Worm (Caenorhabditis elegans) whole organism, L4 larva: Measurements from ENCODE around the gene F37A4.6.
A peak's percentile ranks its signal among the peaks of the same experiment; 100 is the strongest.

Experiments used
- F49E8.2 ChIP-seq: sonication (generic microtip); optimal IDR thresholded peaks from 2 replicates; lab custom pipeline; 2016; ENCODE audit warnings: missing compliant biosample characterization, mild to moderate bottlenecking, missing genetic modification characterization, borderline replicate concordance
- R02D3.7 ChIP-seq: fragments of 150-350 bp; sonication (generic microtip); optimal IDR thresholded peaks from 3 replicates; lab custom pipeline; 2014; ENCODE audit warnings: missing biosample characterization, missing genetic modification characterization
- T26A8.4 ChIP-seq: fragments of 200-800 bp; sonication (Bioruptor generic); IDR thresholded peaks from 2 replicates; pipeline ENCODE4 v1.3.6; 2022; ENCODE audit warnings: missing genetic modification characterization, missing compliant biosample characterization
- Y48G9A.11 ChIP-seq: fragments of 200-800 bp; sonication (Bioruptor generic); IDR thresholded peaks from 2 replicates; pipeline ENCODE4 v1.3.6; 2022; ENCODE audit warnings: missing genetic modification reagents, missing genetic modification characterization, missing compliant biosample characterization
- ZK337.2 ChIP-seq: fragments of 200-800 bp; sonication (Bioruptor generic); IDR thresholded peaks from 2 replicates; pipeline ENCODE4 v1.3.6; 2022; ENCODE audit warnings: missing genetic modification reagents, missing genetic modification characterization, missing compliant biosample characterization
- arid-1 ChIP-seq: fragments of 200-800 bp; sonication (Bioruptor generic); conservative IDR thresholded peaks from 2 replicates; pipeline ENCODE4 v1.3.6; 2022; ENCODE audit warnings: missing genetic modification reagents, missing genetic modification characterization, missing compliant biosample characterization
- ceh-62 ChIP-seq: sonication (generic microtip); optimal IDR thresholded peaks from 2 replicates; lab custom pipeline; 2017; ENCODE audit warnings: missing biosample characterization, missing genetic modification characterization
- ceh-82 ChIP-seq: sonication (generic microtip); optimal IDR thresholded peaks from 2 replicates; lab custom pipeline; 2017; ENCODE audit warnings: missing biosample characterization, missing genetic modification characterization
- ces-1 ChIP-seq: fragments of 150-350 bp; sonication (generic microtip); optimal IDR thresholded peaks from 4 replicates; lab custom pipeline; 2014; ENCODE audit warnings: missing biosample characterization, missing genetic modification reagents, missing genetic modification characterization
- ctbp-1 ChIP-seq: fragments of 200-800 bp; sonication (Bioruptor generic); IDR thresholded peaks from 2 replicates; pipeline ENCODE4 v1.3.6; 2022; ENCODE audit warnings: missing genetic modification reagents, missing genetic modification characterization, missing compliant biosample characterization
- daf-8 ChIP-seq: fragments of 200-800 bp; sonication (Bioruptor generic); IDR thresholded peaks from 2 replicates; pipeline ENCODE4 v1.3.6; 2022; ENCODE audit warnings: missing genetic modification characterization, missing compliant biosample characterization
- dpl-1 ChIP-seq: fragments of 150-350 bp; optimal IDR thresholded peaks from 2 replicates; lab custom pipeline; 2014; ENCODE audit warnings: missing biosample characterization, missing genetic modification reagents, missing genetic modification characterization
- duxl-1 ChIP-seq: sonication (generic microtip); optimal IDR thresholded peaks from 2 replicates; lab custom pipeline; 2016; ENCODE audit warnings: mild to moderate bottlenecking, missing genetic modification characterization, moderate library complexity, missing compliant biosample characterization; ENCODE audit not compliant: poor library complexity
- fkh-10 ChIP-seq: fragments of 150-350 bp; optimal IDR thresholded peaks from 2 replicates; lab custom pipeline; 2014; ENCODE audit warnings: missing biosample characterization, missing genetic modification reagents, missing genetic modification characterization
- hlh-11 ChIP-seq: fragments of 200-800 bp; sonication (Bioruptor generic); optimal IDR thresholded peaks from 2 replicates; lab custom pipeline; 2018; ENCODE audit warnings: mild to moderate bottlenecking, missing genetic modification characterization, missing compliant biosample characterization
- hlh-30 ChIP-seq: sonication (generic microtip); optimal IDR thresholded peaks from 2 replicates; lab custom pipeline; 2017; ENCODE audit warnings: antibody characterized with exemption, mild to moderate bottlenecking, missing genetic modification characterization, missing compliant biosample characterization; ENCODE audit not compliant: insufficient read depth
- hmg-1.1 ChIP-seq: fragments of 200-800 bp; sonication (Bioruptor generic); IDR thresholded peaks from 2 replicates; pipeline ENCODE4 v1.3.6; 2022; ENCODE audit warnings: missing genetic modification reagents, missing genetic modification characterization, missing compliant biosample characterization
- jun-1 ChIP-seq: fragments of 150-350 bp; optimal IDR thresholded peaks from 2 replicates; lab custom pipeline; 2014; ENCODE audit warnings: missing biosample characterization, missing genetic modification reagents, missing genetic modification characterization
- mdl-1 ChIP-seq, 2 experiments: fragments of 150-350 bp in 1 of 2; sonication (generic microtip) in 1 of 2; optimal IDR thresholded peaks; 2 replicates each; lab custom pipeline; 2014 to 2017; ENCODE audit warnings: missing biosample characterization in 2 of 2, missing genetic modification characterization in 2 of 2
- mdt-29 ChIP-seq: fragments of 200-800 bp; sonication (Bioruptor generic); IDR thresholded peaks from 2 replicates; pipeline ENCODE4 v1.3.6; 2022; ENCODE audit warnings: missing genetic modification reagents, missing genetic modification characterization, missing compliant biosample characterization
- mes-2 ChIP-seq: sonication (generic microtip); optimal IDR thresholded peaks from 2 replicates; lab custom pipeline; 2016; ENCODE audit warnings: missing genotype, mild to moderate bottlenecking, missing genetic modification characterization, missing compliant biosample characterization; ENCODE audit not compliant: poor library complexity, severe bottlenecking
- nhr-41 ChIP-seq: fragments of 200-800 bp; sonication (Bioruptor generic); IDR thresholded peaks from 2 replicates; pipeline ENCODE4 v1.3.6; 2022; ENCODE audit warnings: missing genetic modification reagents, missing genetic modification characterization, missing compliant biosample characterization
- nhr-42 ChIP-seq: fragments of 200-800 bp; sonication (Bioruptor generic); IDR thresholded peaks from 2 replicates; pipeline ENCODE4 v1.3.6; 2022; ENCODE audit warnings: missing genetic modification characterization, missing compliant biosample characterization
- nhr-48 ChIP-seq: sonication (generic microtip); optimal IDR thresholded peaks from 2 replicates; lab custom pipeline; 2016; ENCODE audit warnings: mild to moderate bottlenecking, missing genetic modification characterization, missing compliant biosample characterization
- pqm-1 ChIP-seq: sonication (generic microtip); optimal IDR thresholded peaks from 2 replicates; lab custom pipeline; 2017; ENCODE audit warnings: missing biosample characterization, missing genetic modification characterization
- skn-1 ChIP-seq: fragments of 150-350 bp; optimal IDR thresholded peaks from 2 replicates; lab custom pipeline; 2014; ENCODE audit warnings: missing biosample characterization, missing genetic modification characterization
- spr-1 ChIP-seq: sonication (generic microtip); optimal IDR thresholded peaks from 2 replicates; lab custom pipeline; 2016; ENCODE audit warnings: mild to moderate bottlenecking, missing genetic modification characterization, missing compliant biosample characterization
- tra-1 ChIP-seq: fragments of 200-800 bp; sonication (Bioruptor generic); IDR thresholded peaks from 2 replicates; pipeline ENCODE4 v1.3.6; 2022; ENCODE audit warnings: missing genetic modification reagents, missing genetic modification characterization, missing compliant biosample characterization
- unc-130 ChIP-seq: sonication (generic microtip); optimal IDR thresholded peaks from 2 replicates; lab custom pipeline; 2016; ENCODE audit warnings: missing genetic modification reagents, missing genetic modification characterization, missing compliant biosample characterization
- unc-39 ChIP-seq: sonication (generic microtip); optimal IDR thresholded peaks from 2 replicates; lab custom pipeline; 2017; ENCODE audit warnings: missing biosample characterization, missing genetic modification characterization
- unc-62 ChIP-seq, 3 experiments: fragments of 150-350 bp in 1 of 3; sonication (generic microtip); optimal IDR thresholded peaks in 2 of 3; peaks in 1 of 3; 1 replicate in 1 of 3; 2 replicates in 2 of 3; lab custom pipeline; 2014 to 2017; ENCODE audit warnings: missing biosample characterization in 3 of 3, missing genetic modification characterization in 3 of 3, missing genetic modification reagents in 3 of 3, missing genotype in 1 of 3
- vab-7 ChIP-seq: fragments of 200-800 bp; sonication (Bioruptor generic); IDR thresholded peaks from 2 replicates; pipeline ENCODE4 v1.3.6; 2022; ENCODE audit warnings: missing genetic modification reagents, missing genetic modification characterization, missing compliant biosample characterization
- zip-11 ChIP-seq: fragments of 200-800 bp; sonication (Bioruptor generic); IDR thresholded peaks from 2 replicates; pipeline ENCODE4 v1.3.6; 2022; ENCODE audit warnings: missing genetic modification characterization, missing compliant biosample characterization
- ztf-11 ChIP-seq: fragments of 150-350 bp; optimal IDR thresholded peaks from 2 replicates; lab custom pipeline; 2014; ENCODE audit warnings: missing biosample characterization, missing genetic modification characterization
- ztf-7 ChIP-seq: fragments of 150-350 bp; optimal IDR thresholded peaks from 2 replicates; lab custom pipeline; 2014; ENCODE audit warnings: missing biosample characterization, missing genetic modification characterization

Gene F37A4.6

DNA sequence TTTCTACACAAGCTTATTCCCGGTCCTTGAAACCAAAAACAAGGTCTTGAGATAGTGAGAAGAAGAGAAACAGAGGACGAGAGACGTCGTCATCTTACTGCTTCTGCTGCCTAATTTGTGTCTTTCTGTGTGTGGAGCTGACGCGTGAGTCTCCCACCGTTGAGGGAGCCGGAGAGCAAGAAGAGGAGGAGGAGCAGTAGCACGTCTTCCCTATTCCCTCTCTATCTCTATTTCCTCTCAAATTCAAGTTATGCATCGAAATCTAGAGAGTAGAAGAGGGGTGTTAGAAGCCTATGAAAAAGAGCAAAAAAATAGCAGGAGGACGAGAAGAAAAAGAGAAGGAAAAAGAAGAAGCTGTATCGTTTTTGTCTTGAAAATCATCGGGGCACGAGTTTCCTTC is 10.4 kb upstream of the F37A4.6 start (continued):
- TF ChIP-seq ztf-11 (tag; lab: Kevin White, UChicago) (no peak), unc-62 (GFP tag; optimal IDR thresholded peaks at IDR 0.05 in 1 of 2; lab: Kevin White, UChicago) (peak in 1 of 2 experiments; percentile 3), unc-62 (tag; optimal IDR thresholded peaks at IDR 0.05; lab: Kevin White, UChicago) (no peak), arid-1 (GFP tag; lab: Robert Waterston, UW) (no peak), pqm-1 (no peak), nhr-41 (GFP tag; lab: Robert Waterston, UW) (no peak), ctbp-1 (GFP tag; lab: Robert Waterston, UW) (0 out of 2 replicates have a peak, but pooled peaks have one; percentile 48), hmg-1.1 (peak; percentile 66), daf-8 (GFP tag; lab: Robert Waterston, UW) (no peak), tra-1 (GFP tag; lab: Robert Waterston, UW) (no peak), ces-1 (GFP tag; lab: Kevin White, UChicago) (peak; percentile 21), zip-11 (GFP tag; lab: Robert Waterston, UW) (no peak)

DNA sequence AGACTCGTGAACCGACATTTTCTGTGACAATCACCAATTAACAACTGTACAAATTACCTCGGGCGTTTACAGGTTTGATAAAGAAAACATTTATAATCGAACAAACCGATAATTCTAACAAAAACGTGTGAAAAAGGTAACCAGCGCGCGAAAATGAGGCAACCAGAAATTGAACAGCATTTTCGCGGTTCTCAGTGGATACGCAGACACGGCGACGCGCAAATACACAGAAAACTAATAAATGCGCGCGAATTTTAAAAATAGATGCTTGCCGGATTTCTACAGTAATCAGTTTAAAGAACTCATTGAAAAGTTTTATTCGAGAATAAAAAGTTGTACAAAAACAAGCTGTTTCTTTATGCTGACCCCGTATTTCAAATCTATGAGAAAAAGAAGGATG is 4.4 kb downstream of the F37A4.6 start, which contains the start of gene isw-1:
isw-1 (minus strand) TSS at position 118 of the 400 bp plus-strand sequence.
- TF ChIP-seq nhr-42 (GFP tag; lab: Robert Waterston, UW) (no peak), ceh-82 (no peak), hlh-11 (tag; lab: Kevin White, UChicago) (peak; percentile 7), hlh-30 (tag; lab: Kevin White, UChicago) (no peak), mdt-29 (GFP tag; lab: Robert Waterston, UW) (no peak), mdl-1 (tag; optimal IDR thresholded peaks at IDR 0.05; lab: Kevin White, UChicago) (no peak), fkh-10 (GFP tag; lab: Kevin White, UChicago) (no peak), nhr-48 (no peak), unc-130 (GFP tag; lab: Kevin White, UChicago) (peak; percentile 60), pqm-1 (no peak), Y48G9A.11 (GFP tag; lab: Robert Waterston, UW) (peak; percentile 64), F49E8.2 (tag; lab: Kevin White, UChicago) (no peak), vab-7 (GFP tag; lab: Robert Waterston, UW) (peak; percentile 46; the same call in 1 of the 2 replicates), ztf-7 (no peak), ceh-62 (tag; lab: Kevin White, UChicago) (no peak), spr-1 (tag; lab: Kevin White, UChicago) (no peak), mes-2 (tag; lab: Kevin White, UChicago) (peak; percentile 66), jun-1 (tag; lab: Kevin White, UChicago) (no peak), dpl-1 (peak; percentile 94)

DNA sequence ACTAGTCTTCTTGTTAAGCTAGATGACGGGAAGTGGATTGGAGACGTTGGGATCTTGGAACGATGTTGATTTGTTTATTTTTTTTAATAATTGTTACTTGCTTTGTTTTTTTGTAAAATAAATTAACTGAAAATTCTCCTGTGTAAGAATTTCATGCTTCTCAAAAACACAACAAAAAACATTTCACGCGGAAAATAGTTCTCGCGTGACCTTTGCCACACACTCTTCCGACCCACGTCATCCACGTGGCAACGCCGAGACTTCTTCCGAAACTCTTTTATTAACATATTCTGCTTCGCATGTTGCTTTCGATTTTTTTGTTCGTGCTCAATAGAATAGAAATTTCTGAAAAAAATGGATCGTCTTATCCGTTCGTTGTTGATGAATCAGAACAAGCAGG is 6.0 kb downstream of the F37A4.6 start, which contains the start of gene F37A4.5:
F37A4.5 (plus strand) TSS at position 301 of the 400 bp plus-strand sequence.
- TF ChIP-seq F49E8.2 (tag; lab: Kevin White, UChicago): peak; percentile 31
- TF ChIP-seq unc-39 (tag; lab: Kevin White, UChicago): no peak

DNA sequence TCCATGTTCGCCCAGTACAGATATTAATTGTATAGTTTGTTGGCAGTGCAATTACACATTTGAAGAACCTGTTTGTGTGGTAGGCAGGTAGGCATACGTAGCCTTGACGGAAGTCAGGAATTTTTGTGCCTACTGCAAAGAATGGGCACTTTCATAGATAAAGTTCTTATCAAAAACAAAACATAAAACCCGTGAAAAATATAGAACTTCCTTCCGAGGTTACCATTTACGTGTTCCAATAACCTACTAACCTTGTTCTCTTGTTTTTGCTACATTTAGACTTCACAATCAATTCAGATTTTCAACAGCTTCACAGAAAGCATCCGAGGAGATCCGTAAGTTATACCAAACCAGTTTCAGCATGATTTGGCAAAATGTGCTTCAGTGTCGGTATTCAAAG is 7.7 kb downstream of the F37A4.6 start, which contains the start of gene F37A4.4:
F37A4.4 (plus strand) TSS at position 301 of the 400 bp plus-strand sequence.
- TF ChIP-seq unc-62 (GFP tag; optimal IDR thresholded peaks at IDR 0.05 in 1 of 2; lab: Kevin White, UChicago) (no peak), unc-62 (tag; optimal IDR thresholded peaks at IDR 0.05; lab: Kevin White, UChicago) (no peak), spr-1 (tag; lab: Kevin White, UChicago) (no peak), ZK337.2 (GFP tag; lab: Robert Waterston, UW) (no peak), T26A8.4 (GFP tag; lab: Robert Waterston, UW) (no peak), nhr-41 (GFP tag; lab: Robert Waterston, UW) (no peak), duxl-1 (tag; lab: Kevin White, UChicago) (no peak), skn-1 (tag; lab: Kevin White, UChicago) (no peak), R02D3.7 (tag; lab: Kevin White, UChicago) (no peak)
